Worm (Caenorhabditis elegans) whole organism, L2 larva: ENCODE results near the gene nyn-1.

Experiments used
- ama-1 ChIP-seq: fragments of 150-350 bp; optimal IDR thresholded peaks from 2 replicates; lab custom pipeline; 2018; ENCODE audit warnings: inconsistent platforms
- elt-1 ChIP-seq: fragments of 150-350 bp; optimal IDR thresholded peaks from 2 replicates; lab custom pipeline; 2014; ENCODE audit warnings: missing biosample characterization, missing genetic modification characterization
- fos-1 ChIP-seq: fragments of 150-350 bp; optimal IDR thresholded peaks from 2 replicates; lab custom pipeline; 2014; ENCODE audit warnings: missing biosample characterization, missing genetic modification characterization
- lin-11 ChIP-seq: fragments of 150-350 bp; sonication (generic microtip); optimal IDR thresholded peaks from 2 replicates; lab custom pipeline; 2014; ENCODE audit warnings: missing biosample characterization, missing genetic modification characterization, inconsistent platforms, mixed read lengths
- lsy-2 ChIP-seq, 2 experiments: fragments of 150-350 bp in 1 of 2; sonication (generic microtip) in 1 of 2; optimal IDR thresholded peaks; 2 replicates each; lab custom pipeline; 2014 to 2017; ENCODE audit warnings: missing biosample characterization in 2 of 2, missing genetic modification characterization in 2 of 2
- mdl-1 ChIP-seq, 2 experiments: fragments of 150-350 bp in 1 of 2; sonication (generic microtip) in 1 of 2; optimal IDR thresholded peaks; 2 replicates each; lab custom pipeline; 2017; ENCODE audit warnings: missing biosample characterization in 2 of 2, missing genetic modification characterization in 2 of 2
- nhr-6 ChIP-seq: fragments of 150-350 bp; optimal IDR thresholded peaks from 2 replicates; lab custom pipeline; 2014; ENCODE audit warnings: missing biosample characterization, missing genetic modification characterization
- nhr-77 ChIP-seq: fragments of 150-350 bp; optimal IDR thresholded peaks from 2 replicates; lab custom pipeline; 2014; ENCODE audit warnings: missing biosample characterization, missing genetic modification characterization
- sem-4 ChIP-seq: fragments of 150-350 bp; optimal IDR thresholded peaks from 2 replicates; lab custom pipeline; 2014; ENCODE audit warnings: missing biosample characterization, missing genetic modification reagents, missing genetic modification characterization
- skn-1 ChIP-seq: sonication (generic microtip); optimal IDR thresholded peaks from 2 replicates; lab custom pipeline; 2017; ENCODE audit warnings: missing biosample characterization, missing genetic modification characterization
- unc-62 ChIP-seq: fragments of 150-350 bp; optimal IDR thresholded peaks from 2 replicates; lab custom pipeline; 2014; ENCODE audit warnings: missing biosample characterization, missing genetic modification reagents, missing genetic modification characterization
- ztf-11 ChIP-seq: sonication (generic microtip); optimal IDR thresholded peaks from 2 replicates; lab custom pipeline; 2017; ENCODE audit warnings: missing biosample characterization, missing genetic modification characterization

ce11 chrIV:13709069-13709640 lies 22.3 kb upstream of the nyn-1 start:
- TF ChIP-seq ama-1 (lab: Kevin White, UChicago) (no peak), nhr-6 (tag; lab: Kevin White, UChicago) (no peak), mdl-1 (tag; optimal IDR thresholded peaks at IDR 0.05; lab: Kevin White, UChicago) (no peak), elt-1 (tag; lab: Kevin White, UChicago) (no peak), nhr-77 (no peak), lsy-2 (tag; optimal IDR thresholded peaks at IDR 0.05; lab: Kevin White, UChicago) (no peak), lin-11 (no peak), unc-62 (no peak), ztf-11 (no peak), skn-1 (tag; lab: Kevin White, UChicago) (no peak), sem-4 (tag; lab: Kevin White, UChicago) (no peak), fos-1 (tag; lab: Kevin White, UChicago) (no peak)
